Fruit fly (Drosophila melanogaster) whole organism, embryonic: ENCODE measurements around the gene CG43318.

Experiments used
- Abd-B ChIP-seq: fragments of 200-800 bp; sonication (Bioruptor generic); optimal IDR thresholded peaks from 2 replicates; lab custom pipeline; 2018; ENCODE audit warnings: missing biosample characterization, mild to moderate bottlenecking, missing genetic modification characterization, moderate library complexity
- Bgb ChIP-seq: fragments of 200-800 bp; sonication (Bioruptor generic); IDR thresholded peaks from 2 replicates; pipeline ENCODE4 v1.3.6; 2022; ENCODE audit warnings: missing biosample characterization, missing genetic modification characterization; ENCODE audit not compliant: partially characterized antibody
- CG10431 ChIP-seq: fragments of 200-800 bp; sonication (Bioruptor generic); optimal IDR thresholded peaks from 3 replicates; lab custom pipeline; 2018; ENCODE audit warnings: missing biosample characterization, mild to moderate bottlenecking, missing genetic modification characterization
- CG12659 ChIP-seq: fragments of 200-800 bp; sonication (Bioruptor generic); optimal IDR thresholded peaks from 3 replicates; lab custom pipeline; 2017; ENCODE audit warnings: mild to moderate bottlenecking, missing biosample characterization, missing genetic modification reagents, missing genetic modification characterization
- CG13287 ChIP-seq: fragments of 200-800 bp; sonication (Bioruptor generic); IDR thresholded peaks from 2 replicates; pipeline ENCODE4 v1.3.6; 2022; ENCODE audit warnings: missing biosample characterization, missing genetic modification characterization; ENCODE audit not compliant: partially characterized antibody
- CG14014 ChIP-seq: fragments of 200-800 bp; sonication (Bioruptor generic); IDR thresholded peaks from 2 replicates; pipeline ENCODE4 v1.3.6; 2022; ENCODE audit warnings: missing biosample characterization, missing genetic modification characterization
- CG14050 ChIP-seq: fragments of 200-800 bp; sonication (Bioruptor generic); IDR thresholded peaks from 3 replicates; pipeline ENCODE4 v1.3.6; 2022; ENCODE audit warnings: missing biosample characterization, missing genetic modification characterization
- CG15514 ChIP-seq: fragments of 200-800 bp; sonication (Bioruptor generic); optimal IDR thresholded peaks from 3 replicates; lab custom pipeline; 2017; ENCODE audit warnings: missing biosample characterization, missing genetic modification characterization, mild to moderate bottlenecking, moderate library complexity, missing genetic modification reagents
- CG17612 ChIP-seq: fragments of 200-800 bp; sonication (Bioruptor generic); IDR thresholded peaks from 2 replicates; pipeline ENCODE4 v1.3.6; 2022; ENCODE audit warnings: missing biosample characterization, missing genetic modification characterization
- CG17829 ChIP-seq: fragments of 200-800 bp; optimal IDR thresholded peaks from 2 replicates; lab custom pipeline; 2019; ENCODE audit warnings: missing biosample characterization, mild to moderate bottlenecking, missing genetic modification characterization, moderate library complexity
- CG2116 ChIP-seq: fragments of 200-800 bp; sonication (Bioruptor generic); optimal IDR thresholded peaks from 3 replicates; lab custom pipeline; 2018; ENCODE audit warnings: missing biosample characterization, mild to moderate bottlenecking, missing genetic modification characterization
- CG2712 ChIP-seq: fragments of 200-800 bp; optimal IDR thresholded peaks from 3 replicates; lab custom pipeline; 2019; ENCODE audit warnings: missing biosample characterization, mild to moderate bottlenecking, missing genetic modification characterization, moderate library complexity
- CG3407 ChIP-seq: fragments of 200-800 bp; sonication (Bioruptor generic); optimal IDR thresholded peaks from 2 replicates; lab custom pipeline; 2018; ENCODE audit warnings: missing biosample characterization, mild to moderate bottlenecking, missing genetic modification characterization
- CG3847 ChIP-seq: fragments of 200-800 bp; sonication (Bioruptor generic); IDR thresholded peaks from 2 replicates; pipeline ENCODE4 v1.3.6; 2022; ENCODE audit warnings: missing biosample characterization, missing genetic modification characterization
- CG6765 ChIP-seq: fragments of 200-800 bp; sonication (Bioruptor generic); optimal IDR thresholded peaks from 3 replicates; lab custom pipeline; 2017; ENCODE audit warnings: missing biosample characterization, mild to moderate bottlenecking, missing genetic modification characterization
- CG6854 ChIP-seq: fragments of 200-800 bp; sonication (Bioruptor generic); optimal IDR thresholded peaks from 3 replicates; lab custom pipeline; 2017; ENCODE audit warnings: missing biosample characterization, mild to moderate bottlenecking, missing genetic modification characterization
- D19A ChIP-seq: fragments of 200-800 bp; optimal IDR thresholded peaks from 3 replicates; lab custom pipeline; 2019; ENCODE audit warnings: missing biosample characterization, mild to moderate bottlenecking, missing genetic modification characterization, moderate library complexity
- D19B ChIP-seq: fragments of 200-800 bp; sonication (Bioruptor generic); optimal IDR thresholded peaks from 2 replicates; lab custom pipeline; 2017; ENCODE audit warnings: missing biosample characterization, mild to moderate bottlenecking, missing genetic modification characterization
- Doc3 ChIP-seq: fragments of 200-800 bp; sonication (Bioruptor generic); IDR thresholded peaks from 3 replicates; pipeline ENCODE4 v1.3.6; 2022; ENCODE audit warnings: missing biosample characterization, missing genetic modification characterization; ENCODE audit not compliant: partially characterized antibody
- Dp ChIP-seq: fragments of 200-800 bp; sonication (Bioruptor generic); optimal IDR thresholded peaks from 2 replicates; lab custom pipeline; 2018; ENCODE audit warnings: missing biosample characterization, mild to moderate bottlenecking, missing genetic modification characterization, moderate library complexity
- Dref ChIP-seq: fragments of 200-800 bp; sonication (Bioruptor generic); IDR thresholded peaks from 2 replicates; pipeline ENCODE4 v1.3.6; 2022; ENCODE audit warnings: missing biosample characterization, missing genetic modification characterization
- Fer1 ChIP-seq: fragments of 200-800 bp; sonication (Bioruptor generic); optimal IDR thresholded peaks from 2 replicates; lab custom pipeline; 2017; ENCODE audit warnings: missing biosample characterization, mild to moderate bottlenecking, missing genetic modification characterization
- HLH4C ChIP-seq: fragments of 200-800 bp; sonication (Bioruptor generic); IDR thresholded peaks from 3 replicates; pipeline ENCODE4 v1.3.6; 2022; ENCODE audit warnings: missing biosample characterization, missing genetic modification characterization; ENCODE audit not compliant: partially characterized antibody
- HLH54F ChIP-seq: fragments of 200-800 bp; sonication (Bioruptor generic); optimal IDR thresholded peaks from 3 replicates; lab custom pipeline; 2016; ENCODE audit warnings: missing biosample characterization, missing genetic modification characterization
- Hsf ChIP-seq: fragments of 200-800 bp; sonication (Bioruptor generic); optimal IDR thresholded peaks from 3 replicates; lab custom pipeline; 2016; ENCODE audit warnings: missing biosample characterization, missing genetic modification characterization
- MBD-R2 ChIP-seq: fragments of 200-800 bp; sonication (Bioruptor generic); IDR thresholded peaks from 2 replicates; pipeline ENCODE4 v1.3.6; 2022; ENCODE audit warnings: missing biosample characterization, missing genetic modification characterization
- Med ChIP-seq: fragments of 200-800 bp; sonication (Bioruptor generic); peaks from one replicate; lab custom pipeline; 2016; ENCODE audit warnings: missing biosample characterization, missing genetic modification characterization, mild to moderate bottlenecking, inconsistent platforms, moderate library complexity
- Myb ChIP-seq: fragments of 200-800 bp; sonication (Bioruptor generic); optimal IDR thresholded peaks from 2 replicates; lab custom pipeline; 2016; ENCODE audit warnings: missing biosample characterization, missing genetic modification characterization
- Optix ChIP-seq: fragments of 200-800 bp; sonication (Bioruptor generic); IDR thresholded peaks from 3 replicates; pipeline ENCODE4 v1.3.6; 2022; ENCODE audit warnings: missing biosample characterization, missing genetic modification characterization
- Xbp1 ChIP-seq: fragments of 200-800 bp; sonication (Bioruptor generic); optimal IDR thresholded peaks from 3 replicates; lab custom pipeline; 2016; ENCODE audit warnings: missing biosample characterization, mild to moderate bottlenecking, missing genetic modification characterization
- ab ChIP-seq: fragments of 200-800 bp; sonication (Bioruptor generic); optimal IDR thresholded peaks from 2 replicates; lab custom pipeline; 2016; ENCODE audit warnings: missing biosample characterization, missing genetic modification characterization
- az2 ChIP-seq: fragments of 200-800 bp; sonication (Bioruptor generic); optimal IDR thresholded peaks from 3 replicates; lab custom pipeline; 2016; ENCODE audit warnings: missing biosample characterization, missing genetic modification characterization
- bbx ChIP-seq: fragments of 200-800 bp; sonication (Bioruptor generic); IDR thresholded peaks from 2 replicates; pipeline ENCODE4 v1.3.6; 2022; ENCODE audit warnings: missing biosample characterization, missing genetic modification characterization; ENCODE audit not compliant: partially characterized antibody
- bowl ChIP-seq: fragments of 200-800 bp; sonication (Bioruptor generic); IDR thresholded peaks from 2 replicates; pipeline ENCODE4 v1.3.6; 2022; ENCODE audit warnings: missing biosample characterization, missing genetic modification characterization
- crol ChIP-seq: fragments of 200-800 bp; sonication (Bioruptor generic); IDR thresholded peaks from 2 replicates; pipeline ENCODE4 v1.3.6; 2022; ENCODE audit warnings: missing biosample characterization, missing genetic modification characterization
- danr ChIP-seq: fragments of 200-800 bp; sonication (Bioruptor generic); IDR thresholded peaks from 2 replicates; pipeline ENCODE4 v1.3.6; 2022; ENCODE audit warnings: missing biosample characterization, missing genetic modification characterization
- dmrt99B ChIP-seq: fragments of 200-800 bp; sonication (Bioruptor generic); optimal IDR thresholded peaks from 2 replicates; lab custom pipeline; 2018; ENCODE audit warnings: missing biosample characterization, mild to moderate bottlenecking, missing genetic modification characterization, moderate library complexity
- emc ChIP-seq: fragments of 200-800 bp; sonication (Bioruptor generic); optimal IDR thresholded peaks from 2 replicates; lab custom pipeline; 2016; ENCODE audit warnings: missing biosample characterization, missing genetic modification characterization
- eve ChIP-seq, 2 experiments: fragments of >200 bp; optimal IDR thresholded peaks; 2 replicates each; lab custom pipeline; 2017; ENCODE audit warnings: missing biosample characterization in 2 of 2, missing genetic modification characterization in 2 of 2
- grau ChIP-seq: fragments of 200-800 bp; optimal IDR thresholded peaks from 3 replicates; lab custom pipeline; 2019; ENCODE audit warnings: missing biosample characterization, mild to moderate bottlenecking, missing genetic modification characterization, moderate library complexity
- hbn ChIP-seq: fragments of 200-800 bp; sonication (Bioruptor generic); IDR thresholded peaks from 2 replicates; pipeline ENCODE4 v1.3.6; 2022; ENCODE audit warnings: missing biosample characterization, missing genetic modification characterization; ENCODE audit not compliant: partially characterized antibody
- ind ChIP-seq: fragments of 200-800 bp; sonication (Bioruptor generic); optimal IDR thresholded peaks from 3 replicates; lab custom pipeline; 2016; ENCODE audit warnings: missing biosample characterization, missing genetic modification characterization
- mam ChIP-seq: fragments of 200-800 bp; sonication (Bioruptor generic); optimal IDR thresholded peaks from 3 replicates; lab custom pipeline; 2016; ENCODE audit warnings: missing biosample characterization, missing genetic modification characterization
- pfk ChIP-seq: fragments of 200-800 bp; sonication (Bioruptor generic); optimal IDR thresholded peaks from 2 replicates; lab custom pipeline; 2018; ENCODE audit warnings: missing biosample characterization, mild to moderate bottlenecking, missing genetic modification characterization, moderate library complexity
- pnt ChIP-seq: fragments of 200-800 bp; sonication (Bioruptor generic); optimal IDR thresholded peaks from 3 replicates; lab custom pipeline; 2016; ENCODE audit warnings: missing biosample characterization, missing genetic modification characterization
- sna ChIP-seq: fragments of 200-800 bp; sonication (Bioruptor generic); IDR thresholded peaks from 2 replicates; pipeline ENCODE4 v1.3.6; 2022; ENCODE audit warnings: missing biosample characterization, missing genetic modification characterization; ENCODE audit not compliant: partially characterized antibody
- sob ChIP-seq: fragments of 200-800 bp; sonication (Bioruptor generic); IDR thresholded peaks from 2 replicates; pipeline ENCODE4 v1.3.6; 2022; ENCODE audit warnings: missing biosample characterization, missing genetic modification characterization
- sug ChIP-seq: fragments of 200-800 bp; optimal IDR thresholded peaks from 2 replicates; lab custom pipeline; 2019; ENCODE audit warnings: missing biosample characterization, mild to moderate bottlenecking, missing genetic modification characterization, moderate library complexity
- tx ChIP-seq: fragments of 200-800 bp; sonication (Bioruptor generic); optimal IDR thresholded peaks from 2 replicates; lab custom pipeline; 2016; ENCODE audit warnings: missing biosample characterization, missing genetic modification characterization
- wor ChIP-seq: fragments of 200-800 bp; sonication (Bioruptor generic); IDR thresholded peaks from 2 replicates; pipeline ENCODE4 v1.3.6; 2022; ENCODE audit warnings: missing biosample characterization, missing genetic modification characterization
- zen2 ChIP-seq: fragments of 200-800 bp; sonication (Bioruptor generic); IDR thresholded peaks from 3 replicates; pipeline ENCODE4 v1.3.6; 2022; ENCODE audit warnings: missing biosample characterization, missing genetic modification characterization; ENCODE audit not compliant: partially characterized antibody

CG43318 gene

dm6 chr3R:15839294-15839693 lies 6.1 kb upstream of the CG43318 start, which contains the start of gene Pbp45 (continued):
- TF ChIP-seq crol (GFP tag; lab: Robert Waterston, UW) = no peak
- TF ChIP-seq CG14014 = no peak
- TF ChIP-seq Fer1 (GFP tag; lab: Kevin White, UChicago) = no peak
- no peak for TF ChIP-seq D19A (tag; lab: Kevin White, UChicago)
- peak; percentile 56; the same call in 1 of the 3 replicates for TF ChIP-seq zen2
- peak; percentile 8 for TF ChIP-seq Hsf (GFP tag; lab: Kevin White, UChicago)
- TF ChIP-seq CG6765 (GFP tag; lab: Kevin White, UChicago) = no peak
- TF ChIP-seq CG14050 (GFP tag; lab: Robert Waterston, UW) = no peak
- TF ChIP-seq HLH4C (GFP tag; lab: Robert Waterston, UW) = no peak
- TF ChIP-seq Xbp1 (GFP tag; lab: Kevin White, UChicago) = peak; percentile 21
- no peak for TF ChIP-seq dmrt99B (tag; lab: Kevin White, UChicago)
- peak; percentile 51 for TF ChIP-seq Bgb (GFP tag; lab: Robert Waterston, UW)
- TF ChIP-seq CG17829 (tag; lab: Kevin White, UChicago) = no peak
- no peak for TF ChIP-seq tx (GFP tag; lab: Kevin White, UChicago)
- no peak for TF ChIP-seq wor (GFP tag; lab: Robert Waterston, UW)
- no peak for TF ChIP-seq CG17612
- peak; percentile 19 for TF ChIP-seq HLH54F
- no peak for TF ChIP-seq grau (tag; lab: Kevin White, UChicago)
- no peak for TF ChIP-seq D19B (GFP tag; lab: Kevin White, UChicago)
- peak; percentile 43; the same call in 1 of the 2 replicates for TF ChIP-seq sna
- no peak for TF ChIP-seq pfk
- no peak for TF ChIP-seq Optix (GFP tag; lab: Robert Waterston, UW)
- TF ChIP-seq CG15514 (GFP tag; lab: Kevin White, UChicago) = peak; percentile 8
- peak; percentile 4 for TF ChIP-seq az2 (GFP tag; lab: Kevin White, UChicago)
- 0 out of 3 replicates have a peak, but pooled peaks have one; percentile 23 for TF ChIP-seq Doc3 (GFP tag; lab: Robert Waterston, UW)
- no peak for TF ChIP-seq mam
- no peak for TF ChIP-seq eve (GFP tag; optimal IDR thresholded peaks at IDR 0.05; lab: Kevin White, UChicago)
- no peak for TF ChIP-seq CG2712 (tag; lab: Kevin White, UChicago)
- no peak for TF ChIP-seq bowl (GFP tag; lab: Robert Waterston, UW)
- peak; percentile 50 for TF ChIP-seq CG2116 (GFP tag; lab: Kevin White, UChicago)
- peak; percentile 37 for TF ChIP-seq Myb (GFP tag; lab: Kevin White, UChicago)
- peak; percentile 27; the same call in 1 of the 2 replicates for TF ChIP-seq CG3847 (GFP tag; lab: Robert Waterston, UW)
- peak; percentile 69 for TF ChIP-seq MBD-R2 (GFP tag; lab: Robert Waterston, UW)
- TF ChIP-seq danr (GFP tag; lab: Robert Waterston, UW) = no peak
- TF ChIP-seq emc (GFP tag; lab: Kevin White, UChicago) = no peak
- peak; percentile 11 for TF ChIP-seq Abd-B (GFP tag; lab: Kevin White, UChicago)
- TF ChIP-seq ab = no peak
- TF ChIP-seq hbn = no peak
- 0 out of 2 replicates have a peak, but pooled peaks have one; percentile 41 for TF ChIP-seq bbx (GFP tag; lab: Robert Waterston, UW)
- TF ChIP-seq CG3407 (GFP tag; lab: Kevin White, UChicago) = no peak
- peak; percentile 89 for TF ChIP-seq Dp
- no peak for TF ChIP-seq CG10431 (GFP tag; lab: Kevin White, UChicago)
- peak; percentile 41 for TF ChIP-seq Med (GFP tag; lab: Kevin White, UChicago)
- TF ChIP-seq CG13287 (GFP tag; lab: Robert Waterston, UW) = peak; percentile 60; the same call in 1 of the 2 replicates
- no peak for TF ChIP-seq ind
- 0 out of 2 replicates have a peak, but pooled peaks have one; percentile 8 for TF ChIP-seq sob (GFP tag; lab: Robert Waterston, UW)
- TF ChIP-seq CG6854 = no peak
- peak; percentile 61 for TF ChIP-seq Dref (GFP tag; lab: Robert Waterston, UW)
- no peak for TF ChIP-seq pnt (GFP tag; lab: Kevin White, UChicago)
- no peak for TF ChIP-seq sug (tag; lab: Kevin White, UChicago)
- TF ChIP-seq CG12659 (GFP tag; lab: Kevin White, UChicago) = no peak
